Worm (Caenorhabditis elegans): Measurements from ENCODE around the gene T28A11.19.

ce11 chrV:3247515-3247914, 21.8 kb downstream of the T28A11.19 start, which contains the start of gene srj-8:
- TF ChIP-seq ama-1 (optimal IDR thresholded peaks at IDR 0.05) (no peak), nhr-12 (tag; optimal IDR thresholded peaks at IDR 0.05) (no peak), R02D3.7 (tag; optimal IDR thresholded peaks at IDR 0.05) (no peak), nhr-67 (tag; optimal IDR thresholded peaks at IDR 0.05) (no peak), snpc-4 (tag; optimal IDR thresholded peaks at IDR 0.05) (no peak), nhr-25 (tag; optimal IDR thresholded peaks at IDR 0.05) (no peak), fkh-10 (GFP tag; optimal IDR thresholded peaks at IDR 0.05) (no peak), fos-1 (tag; optimal IDR thresholded peaks at IDR 0.05) (no peak), nhr-76 (tag; optimal IDR thresholded peaks at IDR 0.05) (no peak), pqm-1 (tag; optimal IDR thresholded peaks at IDR 0.05) (no peak), ceh-82 (tag; optimal IDR thresholded peaks at IDR 0.05) (no peak), zag-1 (tag; optimal IDR thresholded peaks at IDR 0.05) (no peak)
